Fruit fly (Drosophila melanogaster) whole organism, wandering third instar larva: ENCODE data around the gene CG46448.

ENCODE experiments used
- Abd-B ChIP-seq: fragments of >200 bp; optimal IDR thresholded peaks from 2 replicates; lab custom pipeline; 2017; ENCODE audit warnings: missing biosample characterization, missing genetic modification characterization
- CG32264 ChIP-seq: fragments of 200-800 bp; sonication (Bioruptor generic); optimal IDR thresholded peaks from 2 replicates; lab custom pipeline; 2016; ENCODE audit warnings: missing biosample characterization, missing genetic modification characterization
- CG9705 ChIP-seq: fragments of 200-800 bp; sonication (Bioruptor generic); optimal IDR thresholded peaks from 2 replicates; lab custom pipeline; 2018; ENCODE audit warnings: missing biosample characterization, mild to moderate bottlenecking, missing genetic modification characterization
- CrebA ChIP-seq: fragments of 200-800 bp; sonication (Bioruptor generic); optimal IDR thresholded peaks from 2 replicates; lab custom pipeline; 2016; ENCODE audit warnings: missing biosample characterization, mild to moderate bottlenecking, missing genetic modification characterization, borderline replicate concordance
- Dfd ChIP-seq: fragments of >200 bp; optimal IDR thresholded peaks from 2 replicates; lab custom pipeline; 2017; ENCODE audit warnings: missing biosample characterization, missing genetic modification characterization
- Dif ChIP-seq: fragments of 200-275, 200-300 bp; sonication (Bioruptor generic); optimal IDR thresholded peaks from 2 replicates; lab custom pipeline; 2018; ENCODE audit warnings: missing biosample characterization, missing genetic modification characterization; ENCODE audit not compliant: partially characterized antibody
- GATAd ChIP-seq: sonication (Bioruptor generic); optimal IDR thresholded peaks from 2 replicates; lab custom pipeline; 2016; ENCODE audit warnings: missing biosample characterization, missing genetic modification characterization
- HLH106 ChIP-seq: fragments of 200-800 bp; optimal IDR thresholded peaks from 3 replicates; lab custom pipeline; 2019; ENCODE audit warnings: missing biosample characterization, mild to moderate bottlenecking, missing genetic modification characterization, moderate library complexity
- Hnf4 ChIP-seq: fragments of 200-800 bp; sonication (Bioruptor generic); optimal IDR thresholded peaks from 2 replicates; lab custom pipeline; 2016; ENCODE audit warnings: missing biosample characterization, mild to moderate bottlenecking, missing genetic modification characterization
- Hr78 ChIP-seq: fragments of >200 bp; optimal IDR thresholded peaks from 2 replicates; lab custom pipeline; 2017; ENCODE audit warnings: missing biosample characterization, missing genetic modification characterization
- Hr83 ChIP-seq: fragments of 200-300 bp; sonication (Bioruptor generic); optimal IDR thresholded peaks from 2 replicates; lab custom pipeline; 2016; ENCODE audit warnings: missing biosample characterization, mild to moderate bottlenecking, missing genetic modification characterization, moderate library complexity; ENCODE audit not compliant: poor library complexity, severe bottlenecking
- Jra ChIP-seq: sonication (Bioruptor generic); optimal IDR thresholded peaks from 2 replicates; lab custom pipeline; 2016; ENCODE audit warnings: missing biosample characterization, missing genetic modification characterization
- Mio ChIP-seq: sonication (Bioruptor generic); optimal IDR thresholded peaks from 2 replicates; lab custom pipeline; 2016; ENCODE audit warnings: missing biosample characterization, missing genetic modification characterization
- Myc ChIP-seq: fragments of >200 bp; optimal IDR thresholded peaks from 2 replicates; lab custom pipeline; 2017
- N ChIP-seq: fragments of >200 bp; optimal IDR thresholded peaks from 2 replicates; lab custom pipeline; 2018; ENCODE audit warnings: missing biosample characterization, missing external identifiers, missing genetic modification characterization
- OdsH ChIP-seq: fragments of 200-800 bp; sonication (Bioruptor generic); optimal IDR thresholded peaks from 2 replicates; lab custom pipeline; 2016; ENCODE audit warnings: missing biosample characterization, mild to moderate bottlenecking, missing genetic modification characterization
- Rel ChIP-seq, 2 experiments: fragments of 200-800 bp; sonication (Bioruptor generic) in 1 of 2; optimal IDR thresholded peaks; 2 replicates in 1 of 2; 3 replicates in 1 of 2; lab custom pipeline; 2016 to 2019; ENCODE audit warnings: mild to moderate bottlenecking in 2 of 2, missing biosample characterization in 2 of 2, missing genetic modification characterization in 2 of 2, moderate library complexity in 1 of 2
- Sp1 ChIP-seq: fragments of 200-800 bp; sonication (Bioruptor generic); optimal IDR thresholded peaks from 3 replicates; lab custom pipeline; 2019; ENCODE audit warnings: missing biosample characterization, mild to moderate bottlenecking, missing genetic modification characterization, moderate library complexity
- Vsx2 ChIP-seq: fragments of 200-300, 225-300 bp; sonication (Bioruptor generic); optimal IDR thresholded peaks from 2 replicates; lab custom pipeline; 2018; ENCODE audit warnings: missing biosample characterization, missing genetic modification characterization; ENCODE audit not compliant: partially characterized antibody
- br ChIP-seq: fragments of 200-800 bp; sonication (Bioruptor generic); optimal IDR thresholded peaks from 2 replicates; lab custom pipeline; 2016; ENCODE audit warnings: missing biosample characterization, missing genetic modification characterization
- brk ChIP-seq: fragments of 200-800 bp; sonication (Bioruptor generic); optimal IDR thresholded peaks from 2 replicates; lab custom pipeline; 2016; ENCODE audit warnings: missing biosample characterization, mild to moderate bottlenecking, missing genetic modification characterization
- dl ChIP-seq, 2 experiments: fragments of 175-275, 200-275 bp in 1 of 2; fragments of 200-275 bp in 1 of 2; sonication (Bioruptor generic); optimal IDR thresholded peaks; lab custom pipeline; 2018; ENCODE audit warnings: mild to moderate bottlenecking in 2 of 2, missing biosample characterization in 2 of 2, missing genetic modification characterization in 2 of 2, moderate library complexity in 2 of 2; ENCODE audit not compliant: partially characterized antibody in 2 of 2, insufficient read depth in 1 of 2
- dmrt93B ChIP-seq: fragments of 200-800 bp; sonication (Bioruptor generic); optimal IDR thresholded peaks from 2 replicates; lab custom pipeline; 2018; ENCODE audit warnings: missing biosample characterization, mild to moderate bottlenecking, missing genetic modification characterization
- dsf ChIP-seq: sonication (Bioruptor generic); optimal IDR thresholded peaks from 2 replicates; lab custom pipeline; 2016; ENCODE audit warnings: missing biosample characterization, missing genetic modification characterization, borderline replicate concordance
- ey ChIP-seq: fragments of 200-800 bp; sonication (Bioruptor generic); optimal IDR thresholded peaks from 2 replicates; lab custom pipeline; 2016; ENCODE audit warnings: missing biosample characterization, missing genetic modification characterization
- foxo ChIP-seq, 2 experiments: fragments of 200-800 bp; sonication (Bioruptor generic); optimal IDR thresholded peaks; 2 replicates in 1 of 2; 3 replicates in 1 of 2; lab custom pipeline; 2016 to 2017; ENCODE audit warnings: missing biosample characterization in 2 of 2, missing genetic modification characterization in 2 of 2
- fru ChIP-seq: fragments of 200-800 bp; sonication (Bioruptor generic); optimal IDR thresholded peaks from 3 replicates; lab custom pipeline; 2016; ENCODE audit warnings: missing biosample characterization, mild to moderate bottlenecking, missing genetic modification characterization
- h ChIP-seq: fragments of 200-800 bp; sonication (Bioruptor generic); optimal IDR thresholded peaks from 3 replicates; lab custom pipeline; 2016; ENCODE audit warnings: missing biosample characterization, mild to moderate bottlenecking, missing genetic modification characterization
- jim ChIP-seq: fragments of 175-275, 200-325 bp; sonication (Bioruptor generic); optimal IDR thresholded peaks from 2 replicates; lab custom pipeline; 2016; ENCODE audit warnings: missing biosample characterization, mild to moderate bottlenecking, missing genetic modification characterization
- lola ChIP-seq: fragments of >200 bp; optimal IDR thresholded peaks from 2 replicates; lab custom pipeline; 2017; ENCODE audit warnings: missing biosample characterization, missing genetic modification characterization
- pan ChIP-seq: fragments of >200 bp; optimal IDR thresholded peaks from 2 replicates; lab custom pipeline; 2017
- psq ChIP-seq: fragments of 200-800 bp; sonication (Bioruptor generic); optimal IDR thresholded peaks from 3 replicates; lab custom pipeline; 2017; ENCODE audit warnings: missing biosample characterization, mild to moderate bottlenecking, missing genetic modification characterization, moderate library complexity
- rgr ChIP-seq: fragments of 200-800 bp; sonication (Bioruptor generic); optimal IDR thresholded peaks from 3 replicates; lab custom pipeline; 2016; ENCODE audit warnings: missing biosample characterization, mild to moderate bottlenecking, missing genetic modification characterization
- sage ChIP-seq: fragments of 200-800 bp; sonication (Bioruptor generic); optimal IDR thresholded peaks from 2 replicates; lab custom pipeline; 2016; ENCODE audit warnings: missing biosample characterization, mild to moderate bottlenecking, missing genetic modification characterization
- sv ChIP-seq: fragments of 200-800 bp; sonication (Bioruptor generic); optimal IDR thresholded peaks from 3 replicates; lab custom pipeline; 2016; ENCODE audit warnings: missing biosample characterization, missing genetic modification characterization
- tai ChIP-seq: sonication (Bioruptor generic); optimal IDR thresholded peaks from 2 replicates; lab custom pipeline; 2016; ENCODE audit warnings: missing biosample characterization, missing genetic modification characterization
- usp ChIP-seq: fragments of >200 bp; optimal IDR thresholded peaks from 2 replicates; lab custom pipeline; 2017; ENCODE audit warnings: missing biosample characterization, missing genetic modification characterization
- woc ChIP-seq: sonication (Bioruptor generic); optimal IDR thresholded peaks from 2 replicates; lab custom pipeline; 2016; ENCODE audit warnings: missing biosample characterization, mild to moderate bottlenecking, missing genetic modification characterization

CG46448 gene

dm6 chr2L:2416620-2417019 lies 25.2 kb downstream of the CG46448 start, which contains the start of gene CG31948:
Gene CG31948, minus strand, starts transcription at chr2L:2416720.
- TF ChIP-seq ey (GFP tag; lab: Kevin White, UChicago) (no peak), Sp1 (no peak), HLH106 (no peak), usp (GFP tag; lab: Kevin White, UChicago) (no peak)
- TF ChIP-seq, all 38 proteins: peak for 0

- no peak for TF ChIP-seq psq (GFP tag; lab: Kevin White, UChicago)
- no peak for TF ChIP-seq Dif (GFP tag; lab: Kevin White, UChicago)
- no peak for TF ChIP-seq dl (GFP tag; optimal IDR thresholded peaks at IDR 0.05; lab: Kevin White, UChicago; ENCODE audit: insufficient read depth in 1 of 2, partially characterized antibody in 2 of 2)
- TF ChIP-seq rgr (GFP tag; lab: Kevin White, UChicago): no peak
- TF ChIP-seq CG32264 (GFP tag; lab: Kevin White, UChicago): no peak
- TF ChIP-seq OdsH (GFP tag; lab: Kevin White, UChicago): no peak
- TF ChIP-seq Hr78 (GFP tag; lab: Kevin White, UChicago): no peak
- no peak for TF ChIP-seq Abd-B (GFP tag; lab: Kevin White, UChicago)
- TF ChIP-seq dmrt93B (GFP tag; lab: Kevin White, UChicago): no peak
- no peak for TF ChIP-seq sv (GFP tag; lab: Kevin White, UChicago)
- TF ChIP-seq Dfd (GFP tag; lab: Kevin White, UChicago): no peak
- no peak for TF ChIP-seq lola (GFP tag; lab: Kevin White, UChicago)
- TF ChIP-seq Jra: no peak
- TF ChIP-seq ey (GFP tag; lab: Kevin White, UChicago): no peak
- TF ChIP-seq Sp1: no peak
- TF ChIP-seq pan: no peak
Observed at dm6 chr2L:2417865-2418264, 26.4 kb downstream of the CG46448 start, which contains the start of gene CG34448. Gene CG34448, minus strand, starts transcription at chr2L:2417965.

- TF ChIP-seq jim (GFP tag; lab: Kevin White, UChicago) (no peak), sage (GFP tag; lab: Kevin White, UChicago) (no peak), CG9705 (GFP tag; lab: Kevin White, UChicago) (no peak), h (GFP tag; lab: Kevin White, UChicago) (no peak), woc (no peak), Myc (lab: Kevin White, UChicago) (no peak), tai (no peak), GATAd (no peak), Sp1 (no peak), Hnf4 (GFP tag; lab: Kevin White, UChicago) (no peak), usp (GFP tag; lab: Kevin White, UChicago) (no peak), dmrt93B (GFP tag; lab: Kevin White, UChicago) (no peak), CG32264 (GFP tag; lab: Kevin White, UChicago) (no peak), rgr (GFP tag; lab: Kevin White, UChicago) (no peak), br (no peak), Dfd (GFP tag; lab: Kevin White, UChicago) (no peak), HLH106 (no peak), Hr83 (GFP tag; lab: Kevin White, UChicago) (no peak)
Observed at dm6 chr2L:2419913-2420312, 28.5 kb downstream of the CG46448 start, which contains the start of gene CG34447. Gene CG34447, minus strand, starts transcription at chr2L:2420013.

dm6 chr2L:2420490-2420889 lies 29.0 kb downstream of the CG46448 start, which contains the start of gene CG9886:
Gene CG9886, plus strand, starts transcription at chr2L:2420830.
- no peak for TF ChIP-seq CrebA
- TF ChIP-seq CG32264 (GFP tag; lab: Kevin White, UChicago): no peak
- no peak for TF ChIP-seq Hr83 (GFP tag; lab: Kevin White, UChicago)
- TF ChIP-seq GATAd: no peak
- TF ChIP-seq br: no peak
- TF ChIP-seq Hnf4 (GFP tag; lab: Kevin White, UChicago): peak; percentile 32
- no peak for TF ChIP-seq Abd-B (GFP tag; lab: Kevin White, UChicago)
- TF ChIP-seq N: no peak
- no peak for TF ChIP-seq Myc (lab: Kevin White, UChicago)
- peak; percentile 53 for TF ChIP-seq fru
- TF ChIP-seq dsf: no peak
- TF ChIP-seq ey (GFP tag; lab: Kevin White, UChicago): peak; percentile 25
- TF ChIP-seq Hr78 (GFP tag; lab: Kevin White, UChicago): no peak
- no peak for TF ChIP-seq Rel (GFP tag; optimal IDR thresholded peaks at IDR 0.05; lab: Kevin White, UChicago)
- no peak for TF ChIP-seq Rel (tag; optimal IDR thresholded peaks at IDR 0.05; lab: Kevin White, UChicago)
- peak; percentile 12 for TF ChIP-seq woc
- no peak for TF ChIP-seq jim (GFP tag; lab: Kevin White, UChicago)
- TF ChIP-seq brk (GFP tag; lab: Kevin White, UChicago): peak; percentile 64
- TF ChIP-seq lola (GFP tag; lab: Kevin White, UChicago): no peak
- no peak for TF ChIP-seq dl (GFP tag; optimal IDR thresholded peaks at IDR 0.05; lab: Kevin White, UChicago; ENCODE audit: insufficient read depth in 1 of 2, partially characterized antibody in 2 of 2)
- TF ChIP-seq OdsH (GFP tag; lab: Kevin White, UChicago): peak; percentile 21
- TF ChIP-seq usp (GFP tag; lab: Kevin White, UChicago): no peak
- TF ChIP-seq rgr (GFP tag; lab: Kevin White, UChicago): peak; percentile 39
- TF ChIP-seq sv (GFP tag; lab: Kevin White, UChicago): peak; percentile 63
- no peak for TF ChIP-seq Mio (GFP tag; lab: Kevin White, UChicago)
- TF ChIP-seq CG9705 (GFP tag; lab: Kevin White, UChicago): no peak
- peak; percentile 2 for TF ChIP-seq Jra
- peak; percentile 52 for TF ChIP-seq h (GFP tag; lab: Kevin White, UChicago)
- TF ChIP-seq Vsx2 (GFP tag; lab: Kevin White, UChicago): no peak
- peak; percentile 28 for TF ChIP-seq sage (GFP tag; lab: Kevin White, UChicago)
- peak; percentile 68 for TF ChIP-seq HLH106
- peak; percentile 65 for TF ChIP-seq Dif (GFP tag; lab: Kevin White, UChicago)
- TF ChIP-seq psq (GFP tag; lab: Kevin White, UChicago): peak; percentile 25
- TF ChIP-seq Sp1: no peak
- TF ChIP-seq dmrt93B (GFP tag; lab: Kevin White, UChicago): no peak
- TF ChIP-seq foxo (GFP tag; optimal IDR thresholded peaks at IDR 0.05; lab: Kevin White, UChicago): peak in 1 of 2 experiments; percentile 53
- TF ChIP-seq pan: no peak
